Fruit fly (Drosophila melanogaster) whole organism, embryonic: ENCODE data around the gene MESK4.
A peak's percentile ranks its signal among the peaks of the same experiment; 100 is the strongest.

ENCODE experiments used
- CG13624 ChIP-seq: fragments of 200-800 bp; sonication (Bioruptor generic); optimal IDR thresholded peaks from 2 replicates; lab custom pipeline; 2016; ENCODE audit warnings: missing biosample characterization, missing genetic modification characterization
- CG14667 ChIP-seq: fragments of 200-800 bp; sonication (Bioruptor generic); IDR thresholded peaks from 2 replicates; pipeline ENCODE4 v1.3.6; 2022; ENCODE audit warnings: missing biosample characterization, missing genetic modification characterization
- CG15011 ChIP-seq: fragments of 200-800 bp; sonication (Bioruptor generic); optimal IDR thresholded peaks from 3 replicates; lab custom pipeline; 2018; ENCODE audit warnings: missing biosample characterization, mild to moderate bottlenecking, missing genetic modification characterization
- CG1602 ChIP-seq: fragments of 200-800 bp; sonication (Bioruptor generic); optimal IDR thresholded peaks from 3 replicates; lab custom pipeline; 2016; ENCODE audit warnings: missing biosample characterization, missing genetic modification characterization
- CG16815 ChIP-seq: fragments of 200-800 bp; sonication (Bioruptor generic); optimal IDR thresholded peaks from 3 replicates; lab custom pipeline; 2017; ENCODE audit warnings: missing biosample characterization, mild to moderate bottlenecking, missing genetic modification characterization
- CG2120 ChIP-seq: fragments of 200-800 bp; sonication (Bioruptor generic); optimal IDR thresholded peaks from 3 replicates; lab custom pipeline; 2016; ENCODE audit warnings: missing biosample characterization, missing genetic modification characterization
- CG3163 ChIP-seq: fragments of 200-800 bp; sonication (Bioruptor generic); optimal IDR thresholded peaks from 3 replicates; lab custom pipeline; 2016; ENCODE audit warnings: missing biosample characterization, missing genetic modification characterization
- CG34376 ChIP-seq: fragments of 200-800 bp; sonication (Bioruptor generic); optimal IDR thresholded peaks from 2 replicates; lab custom pipeline; 2018; ENCODE audit warnings: missing biosample characterization, mild to moderate bottlenecking, missing genetic modification characterization
- CG3847 ChIP-seq: fragments of 200-800 bp; sonication (Bioruptor generic); IDR thresholded peaks from 2 replicates; pipeline ENCODE4 v1.3.6; 2022; ENCODE audit warnings: missing biosample characterization, missing genetic modification characterization
- CG4360 ChIP-seq: fragments of 200-800 bp; sonication (Bioruptor generic); IDR thresholded peaks from 2 replicates; pipeline ENCODE4 v1.3.6; 2022; ENCODE audit warnings: missing biosample characterization, missing genetic modification characterization
- CG5245 ChIP-seq: fragments of 200-800 bp; sonication (Bioruptor generic); optimal IDR thresholded peaks from 3 replicates; lab custom pipeline; 2016; ENCODE audit warnings: missing biosample characterization, missing genetic modification characterization
- CG6854 ChIP-seq: fragments of 200-800 bp; sonication (Bioruptor generic); optimal IDR thresholded peaks from 3 replicates; lab custom pipeline; 2017; ENCODE audit warnings: missing biosample characterization, mild to moderate bottlenecking, missing genetic modification characterization
- CG7745 ChIP-seq: fragments of 200-800 bp; sonication (Bioruptor generic); optimal IDR thresholded peaks from 2 replicates; lab custom pipeline; 2018; ENCODE audit warnings: missing biosample characterization, mild to moderate bottlenecking, missing genetic modification characterization, moderate library complexity
- CG9215 ChIP-seq: fragments of 200-800 bp; sonication (Bioruptor generic); IDR thresholded peaks from 2 replicates; pipeline ENCODE4 v1.3.6; 2022; ENCODE audit warnings: missing biosample characterization, missing genetic modification characterization
- CTCF ChIP-seq: fragments of 200-800 bp; sonication (Bioruptor generic); optimal IDR thresholded peaks from 2 replicates; lab custom pipeline; 2017; ENCODE audit warnings: missing biosample characterization, mild to moderate bottlenecking, missing genetic modification characterization, moderate library complexity
- CkIIα-i1 ChIP-seq: fragments of 200-800 bp; sonication (Bioruptor generic); IDR thresholded peaks from 2 replicates; pipeline ENCODE4 v1.3.6; 2022; ENCODE audit warnings: missing biosample characterization, missing genetic modification characterization
- D19A ChIP-seq: fragments of 200-800 bp; optimal IDR thresholded peaks from 3 replicates; lab custom pipeline; 2019; ENCODE audit warnings: missing biosample characterization, mild to moderate bottlenecking, missing genetic modification characterization, moderate library complexity
- E2f1 ChIP-seq: fragments of 200-800 bp; sonication (Bioruptor generic); IDR thresholded peaks from 2 replicates; pipeline ENCODE4 v1.3.6; 2022; ENCODE audit warnings: missing biosample characterization, missing genetic modification characterization
- Elba2 ChIP-seq: fragments of 200-800 bp; sonication (Bioruptor generic); optimal IDR thresholded peaks from 3 replicates; lab custom pipeline; 2016; ENCODE audit warnings: missing biosample characterization, missing genetic modification characterization
- Fer3 ChIP-seq: fragments of 200-800 bp; sonication (Bioruptor generic); optimal IDR thresholded peaks from 2 replicates; lab custom pipeline; 2018; ENCODE audit warnings: missing biosample characterization, mild to moderate bottlenecking, missing genetic modification characterization, moderate library complexity
- Hsf ChIP-seq: fragments of 200-800 bp; sonication (Bioruptor generic); optimal IDR thresholded peaks from 3 replicates; lab custom pipeline; 2016; ENCODE audit warnings: missing biosample characterization, missing genetic modification characterization
- Lhr ChIP-seq: fragments of 200-800 bp; sonication (Bioruptor generic); optimal IDR thresholded peaks from 3 replicates; lab custom pipeline; 2017; ENCODE audit warnings: mild to moderate bottlenecking, missing biosample characterization, missing genetic modification reagents, missing genetic modification characterization
- MTF-1 ChIP-seq: fragments of 200-800 bp; sonication (Bioruptor generic); optimal IDR thresholded peaks from 2 replicates; lab custom pipeline; 2018; ENCODE audit warnings: missing biosample characterization, mild to moderate bottlenecking, missing genetic modification characterization, borderline replicate concordance
- Nf-YB ChIP-seq: fragments of 200-800 bp; sonication (Bioruptor generic); optimal IDR thresholded peaks from 3 replicates; lab custom pipeline; 2019; ENCODE audit warnings: missing biosample characterization, mild to moderate bottlenecking, missing genetic modification characterization, moderate library complexity
- Nf-YC ChIP-seq: fragments of 200-800 bp; optimal IDR thresholded peaks from 3 replicates; lab custom pipeline; 2019; ENCODE audit warnings: missing biosample characterization, mild to moderate bottlenecking, missing genetic modification characterization, moderate library complexity
- Xbp1 ChIP-seq: fragments of 200-800 bp; sonication (Bioruptor generic); optimal IDR thresholded peaks from 3 replicates; lab custom pipeline; 2016; ENCODE audit warnings: missing biosample characterization, mild to moderate bottlenecking, missing genetic modification characterization
- abd-A ChIP-seq: fragments of 200-800 bp; sonication (Bioruptor generic); optimal IDR thresholded peaks from 3 replicates; lab custom pipeline; 2019; ENCODE audit warnings: missing biosample characterization, mild to moderate bottlenecking, missing genetic modification characterization, moderate library complexity
- ac ChIP-seq: fragments of 200-800 bp; sonication (Bioruptor generic); optimal IDR thresholded peaks from 3 replicates; lab custom pipeline; 2017; ENCODE audit warnings: missing biosample characterization, mild to moderate bottlenecking, missing genetic modification characterization
- aop ChIP-seq: fragments of 200-800 bp; sonication (Bioruptor generic); IDR thresholded peaks from 2 replicates; pipeline ENCODE4 v1.3.6; 2022; ENCODE audit warnings: missing biosample characterization, missing genetic modification characterization
- ap ChIP-seq: fragments of 200-800 bp; sonication (Bioruptor generic); IDR thresholded peaks from 2 replicates; pipeline ENCODE4 v1.3.6; 2022; ENCODE audit warnings: missing biosample characterization, missing genetic modification characterization
- ara ChIP-seq: fragments of 200-800 bp; sonication (Bioruptor generic); IDR thresholded peaks from 2 replicates; pipeline ENCODE4 v1.3.6; 2022; ENCODE audit warnings: missing biosample characterization, missing genetic modification characterization
- chm ChIP-seq: fragments of 200-800 bp; sonication (Bioruptor generic); IDR thresholded peaks from 2 replicates; pipeline ENCODE4 v1.3.6; 2022; ENCODE audit warnings: missing biosample characterization, missing genetic modification characterization
- croc ChIP-seq: fragments of 200-800 bp; sonication (Bioruptor generic); conservative IDR thresholded peaks from 3 replicates; pipeline ENCODE4 v1.3.6; 2022; ENCODE audit warnings: missing biosample characterization, missing genetic modification characterization
- dan ChIP-seq: fragments of 200-800 bp; sonication (Bioruptor generic); IDR thresholded peaks from 2 replicates; pipeline ENCODE4 v1.3.6; 2022; ENCODE audit warnings: missing biosample characterization, missing genetic modification characterization
- eve ChIP-seq, 2 experiments: fragments of >200 bp; optimal IDR thresholded peaks; 2 replicates each; lab custom pipeline; 2017; ENCODE audit warnings: missing biosample characterization in 2 of 2, missing genetic modification characterization in 2 of 2
- gcm2 ChIP-seq: fragments of 200-800 bp; sonication (Bioruptor generic); optimal IDR thresholded peaks from 2 replicates; lab custom pipeline; 2016; ENCODE audit warnings: missing biosample characterization, missing genetic modification characterization
- grn ChIP-seq: fragments of 200-800 bp; sonication (Bioruptor generic); optimal IDR thresholded peaks from 3 replicates; lab custom pipeline; 2017; ENCODE audit warnings: missing biosample characterization, missing genetic modification characterization
- lola ChIP-seq, 3 experiments: fragments of >200 bp in 2 of 3; fragments of 200-800 bp in 1 of 3; sonication (Bioruptor generic) in 1 of 3; optimal IDR thresholded peaks; 2 replicates each; lab custom pipeline; 2017 to 2019; ENCODE audit warnings: missing biosample characterization in 3 of 3, missing genetic modification characterization in 3 of 3, mild to moderate bottlenecking in 1 of 3, moderate library complexity in 1 of 3
- oc ChIP-seq: fragments of 200-800 bp; sonication (Bioruptor generic); optimal IDR thresholded peaks from 2 replicates; lab custom pipeline; 2018; ENCODE audit warnings: missing biosample characterization, mild to moderate bottlenecking, missing genetic modification characterization, moderate library complexity
- pan ChIP-seq, 4 experiments: fragments of >200 bp in 3 of 4; fragments of 200-800 bp in 1 of 4; sonication (Bioruptor generic) in 1 of 4; optimal IDR thresholded peaks in 3 of 4; IDR thresholded peaks in 1 of 4; 2 replicates each; pipeline versions ENCODE4 v1.3.6 to Lab custom; 2017 to 2022; ENCODE audit warnings: missing biosample characterization in 2 of 4, missing genetic modification characterization in 2 of 4, mixed read lengths in 1 of 4
- phol ChIP-seq: fragments of 200-800 bp; sonication (Bioruptor generic); optimal IDR thresholded peaks from 3 replicates; lab custom pipeline; 2018; ENCODE audit warnings: missing biosample characterization, mild to moderate bottlenecking, missing genetic modification characterization, moderate library complexity
- row ChIP-seq: fragments of 200-800 bp; sonication (Bioruptor generic); IDR thresholded peaks from 3 replicates; pipeline ENCODE4 v1.3.6; 2022; ENCODE audit warnings: missing biosample characterization, missing genetic modification characterization
- sc ChIP-seq, 3 experiments: fragments of >200 bp in 2 of 3; fragments of 200-800 bp in 1 of 3; sonication (Bioruptor generic) in 1 of 3; optimal IDR thresholded peaks; 2 replicates in 2 of 3; 3 replicates in 1 of 3; lab custom pipeline; 2017; ENCODE audit warnings: mild to moderate bottlenecking in 1 of 3, missing biosample characterization in 1 of 3, missing genetic modification characterization in 1 of 3, missing genetic modification reagents in 1 of 3
- seq ChIP-seq: fragments of 200-800 bp; sonication (Bioruptor generic); IDR thresholded peaks from 2 replicates; pipeline ENCODE4 v1.3.6; 2022; ENCODE audit warnings: missing biosample characterization, missing genetic modification characterization
- tx ChIP-seq: fragments of 200-800 bp; sonication (Bioruptor generic); optimal IDR thresholded peaks from 2 replicates; lab custom pipeline; 2016; ENCODE audit warnings: missing biosample characterization, missing genetic modification characterization
- wdn ChIP-seq: fragments of 200-800 bp; sonication (Bioruptor generic); IDR thresholded peaks from 2 replicates; pipeline ENCODE4 v1.3.6; 2022; ENCODE audit warnings: missing biosample characterization, missing genetic modification characterization
- zf30C ChIP-seq: fragments of 200-800 bp; sonication (Bioruptor generic); optimal IDR thresholded peaks from 3 replicates; lab custom pipeline; 2018; ENCODE audit warnings: missing biosample characterization, mild to moderate bottlenecking, missing genetic modification characterization

The MESK4 gene

dm6 chr3R:16969361-16970355 is 19.0 kb upstream of the MESK4 start (continued):
- TF ChIP-seq E2f1 (peak; percentile 90), aop (GFP tag; lab: Robert Waterston, UW) (no peak), chm (GFP tag; lab: Robert Waterston, UW) (peak; percentile 35), ap (peak; percentile 35; the same call in 1 of the 2 replicates), CG3163 (peak; percentile 2), CTCF (GFP tag; lab: Kevin White, UChicago) (peak; percentile 97), gcm2 (GFP tag; lab: Kevin White, UChicago) (no peak), Nf-YC (tag; lab: Kevin White, UChicago) (peak; percentile 96), CG1602 (GFP tag; lab: Kevin White, UChicago) (peak; percentile 50), dan (GFP tag; lab: Robert Waterston, UW) (no peak), abd-A (tag; lab: Kevin White, UChicago) (peak; percentile 95), Xbp1 (GFP tag; lab: Kevin White, UChicago) (peak; percentile 75), CG7745 (tag; lab: Kevin White, UChicago) (no peak), CkIIα-i1 (GFP tag; lab: Robert Waterston, UW) (no peak), CG9215 (GFP tag; lab: Robert Waterston, UW) (peak; percentile 31; the same call in 1 of the 2 replicates), CG3847 (GFP tag; lab: Robert Waterston, UW) (peak; percentile 56; the same call in 1 of the 2 replicates), lola (GFP tag; optimal IDR thresholded peaks at IDR 0.05; lab: Kevin White, UChicago) (peak in 1 of 3 experiments; percentile 78), row (peak; percentile 95), seq (GFP tag; lab: Robert Waterston, UW) (peak; percentile 95), D19A (tag; lab: Kevin White, UChicago) (peak; percentile 100), zf30C (GFP tag; lab: Kevin White, UChicago) (no peak), Elba2 (GFP tag; lab: Kevin White, UChicago) (no peak), grn (GFP tag; lab: Kevin White, UChicago) (peak; percentile 67), wdn (0 out of 2 replicates have a peak, but pooled peaks have one; percentile 15), CG2120 (peak; percentile 65), Nf-YB (peak; percentile 96), CG16815 (GFP tag; lab: Kevin White, UChicago) (peak; percentile 2), Hsf (GFP tag; lab: Kevin White, UChicago) (peak; percentile 24), CG4360 (GFP tag; lab: Robert Waterston, UW) (0 out of 2 replicates have a peak, but pooled peaks have one; percentile 29), ara (GFP tag; lab: Robert Waterston, UW) (no peak; the same call in 1 of the 2 replicates), pan (optimal IDR thresholded peaks at IDR 0.05; lab: Kevin White, UChicago) (no peak), pan (GFP tag; optimal IDR thresholded peaks at IDR 0.05 in 1 of 2, IDR thresholded peaks at IDR 0.05 in 1 of 2) (peak in 1 of 2 experiments; percentile 61), ac (GFP tag; lab: Kevin White, UChicago) (no peak), CG15011 (peak; percentile 16), phol (tag; lab: Kevin White, UChicago) (peak; percentile 77), CG5245 (GFP tag; lab: Kevin White, UChicago) (peak; percentile 44), sc (optimal IDR thresholded peaks at IDR 0.05; lab: Kevin White, UChicago) (no peak), sc (GFP tag; optimal IDR thresholded peaks at IDR 0.05; lab: Kevin White, UChicago) (peak; percentile 21), CG34376 (GFP tag; lab: Kevin White, UChicago) (peak; percentile 16), MTF-1 (peak; percentile 2), CG6854 (GFP tag; lab: Kevin White, UChicago) (peak; percentile 11), CG14667 (GFP tag; lab: Robert Waterston, UW) (peak; percentile 28; the same call in 1 of the 2 replicates), oc (tag; lab: Kevin White, UChicago) (peak; percentile 68), Fer3 (tag; lab: Kevin White, UChicago) (no peak), CG13624 (GFP tag; lab: Kevin White, UChicago) (peak; percentile 26), tx (GFP tag; lab: Kevin White, UChicago) (peak; percentile 31), eve (GFP tag; optimal IDR thresholded peaks at IDR 0.05; lab: Kevin White, UChicago) (peak in 1 of 2 experiments; percentile 32), croc (GFP tag; lab: Robert Waterston, UW) (peak; percentile 36; the same call in 1 of the 3 replicates), Lhr (GFP tag; lab: Kevin White, UChicago) (peak; percentile 67)
